Worm (Caenorhabditis elegans) whole organism, young adult: ENCODE measurements around the gene pix-1.

Source experiments
- B0035.1 ChIP-seq: sonication (generic microtip); optimal IDR thresholded peaks from 2 replicates; lab custom pipeline; 2016; ENCODE audit warnings: missing genetic modification characterization, mild to moderate bottlenecking, missing compliant biosample characterization, missing genotype, missing genetic modification reagents
- B0261.1 ChIP-seq: sonication (generic microtip); optimal IDR thresholded peaks from 2 replicates; lab custom pipeline; 2016; ENCODE audit warnings: mild to moderate bottlenecking, missing genetic modification characterization, moderate library complexity, missing compliant biosample characterization
- C06A6.2 ChIP-seq: fragments of 200-800 bp; sonication (Bioruptor generic); conservative IDR thresholded peaks from 2 replicates; pipeline ENCODE4 v1.3.6; 2022; ENCODE audit warnings: missing genetic modification characterization, missing compliant biosample characterization
- D2030.7 ChIP-seq: fragments of 200-800 bp; sonication (Bioruptor generic); IDR thresholded peaks from 2 replicates; pipeline ENCODE4 v1.3.6; 2022; ENCODE audit warnings: missing genetic modification reagents, missing genetic modification characterization, missing compliant biosample characterization
- F37B4.10 ChIP-seq: fragments of 200-800 bp; sonication (Bioruptor generic); IDR thresholded peaks from 2 replicates; pipeline ENCODE4 v1.3.6; 2022; ENCODE audit warnings: missing genetic modification characterization, missing compliant biosample characterization
- F49E8.2 ChIP-seq: sonication (generic microtip); optimal IDR thresholded peaks from 3 replicates; lab custom pipeline; 2017; ENCODE audit warnings: missing genetic modification characterization, mild to moderate bottlenecking, missing compliant biosample characterization, antibody characterized with exemption, moderate library complexity; ENCODE audit not compliant: insufficient read depth
- Y53G8AR.9 ChIP-seq: fragments of 200-800 bp; sonication (Bioruptor generic); conservative IDR thresholded peaks from 2 replicates; pipeline ENCODE4 v1.3.6; 2022; ENCODE audit warnings: missing genetic modification reagents, missing genetic modification characterization, missing compliant biosample characterization
- Y67H2A.10 ChIP-seq: fragments of 200-800 bp; sonication (Bioruptor generic); conservative IDR thresholded peaks from 2 replicates; pipeline ENCODE4 v1.3.6; 2022; ENCODE audit warnings: missing genetic modification reagents, missing genetic modification characterization, missing compliant biosample characterization
- Y95B8A.8 ChIP-seq: fragments of 200-800 bp; sonication (Bioruptor generic); IDR thresholded peaks from 2 replicates; pipeline ENCODE4 v1.3.6; 2022; ENCODE audit warnings: missing genetic modification reagents, missing genetic modification characterization, missing compliant biosample characterization
- ZK185.1 ChIP-seq: sonication (generic microtip); optimal IDR thresholded peaks from 2 replicates; lab custom pipeline; 2016; ENCODE audit warnings: mild to moderate bottlenecking, missing genetic modification characterization, missing compliant biosample characterization; ENCODE audit not compliant: poor library complexity, severe bottlenecking
- attf-3 ChIP-seq: fragments of 200-800 bp; sonication (Bioruptor generic); conservative IDR thresholded peaks from 2 replicates; pipeline ENCODE4 v1.3.6; 2022; ENCODE audit warnings: missing genetic modification reagents, missing genetic modification characterization, missing compliant biosample characterization
- attf-5 ChIP-seq: fragments of 200-800 bp; sonication (Bioruptor generic); optimal IDR thresholded peaks from 2 replicates; lab custom pipeline; 2018; ENCODE audit warnings: mild to moderate bottlenecking, missing genetic modification characterization, missing compliant biosample characterization
- ccch-3 ChIP-seq: fragments of 200-800 bp; sonication (Bioruptor generic); optimal IDR thresholded peaks from 2 replicates; lab custom pipeline; 2018; ENCODE audit warnings: mild to moderate bottlenecking, missing genetic modification characterization, missing compliant biosample characterization
- cebp-2 ChIP-seq: fragments of 200-800 bp; sonication (Bioruptor generic); IDR thresholded peaks from 2 replicates; pipeline ENCODE4 v1.3.6; 2022; ENCODE audit warnings: missing genetic modification characterization, missing compliant biosample characterization
- ceh-58 ChIP-seq: fragments of 200-800 bp; sonication (Bioruptor generic); IDR thresholded peaks from 2 replicates; pipeline ENCODE4 v1.3.6; 2022; ENCODE audit warnings: missing genetic modification characterization, missing compliant biosample characterization
- ceh-91 ChIP-seq: fragments of 200-800 bp; sonication (Bioruptor generic); IDR thresholded peaks from 2 replicates; pipeline ENCODE4 v1.3.6; 2022; ENCODE audit warnings: missing genetic modification reagents, missing genetic modification characterization, missing compliant biosample characterization
- chd-7 ChIP-seq: sonication (generic microtip); optimal IDR thresholded peaks from 2 replicates; lab custom pipeline; 2016; ENCODE audit warnings: mild to moderate bottlenecking, missing genetic modification characterization, moderate library complexity, missing compliant biosample characterization
- die-1 ChIP-seq: sonication (generic microtip); optimal IDR thresholded peaks from 2 replicates; lab custom pipeline; 2016; ENCODE audit warnings: missing genotype, mild to moderate bottlenecking, missing genetic modification characterization, missing compliant biosample characterization
- dpff-1 ChIP-seq: sonication (generic microtip); optimal IDR thresholded peaks from 2 replicates; lab custom pipeline; 2017; ENCODE audit warnings: mild to moderate bottlenecking, missing genetic modification characterization, missing compliant biosample characterization
- egl-44 ChIP-seq: fragments of 200-800 bp; sonication (Bioruptor generic); IDR thresholded peaks from 2 replicates; pipeline ENCODE4 v1.3.6; 2022; ENCODE audit warnings: missing genetic modification reagents, missing genetic modification characterization, missing compliant biosample characterization
- egrh-3 ChIP-seq: fragments of 200-800 bp; sonication (Bioruptor generic); IDR thresholded peaks from 2 replicates; pipeline ENCODE4 v1.3.6; 2022; ENCODE audit warnings: missing genetic modification reagents, missing genetic modification characterization, missing compliant biosample characterization
- hmg-20 ChIP-seq: fragments of 200-800 bp; sonication (Bioruptor generic); IDR thresholded peaks from 2 replicates; pipeline ENCODE4 v1.3.6; 2022; ENCODE audit warnings: missing genetic modification reagents, missing genetic modification characterization, missing compliant biosample characterization
- lag-1 ChIP-seq: fragments of 200-800 bp; sonication (Bioruptor generic); IDR thresholded peaks from 2 replicates; pipeline ENCODE4 v1.3.6; 2022; ENCODE audit warnings: missing genetic modification reagents, missing genetic modification characterization, missing compliant biosample characterization
- let-607 ChIP-seq, 2 experiments: fragments of 200-800 bp in 1 of 2; sonication (Bioruptor generic) in 1 of 2; sonication (generic microtip) in 1 of 2; optimal IDR thresholded peaks; 2 replicates each; lab custom pipeline; 2016 to 2018; ENCODE audit warnings: mild to moderate bottlenecking in 2 of 2, missing compliant biosample characterization in 2 of 2, missing genetic modification characterization in 2 of 2, moderate library complexity in 2 of 2, missing genotype in 1 of 2
- lin-26 ChIP-seq: fragments of 200-800 bp; sonication (Bioruptor generic); IDR thresholded peaks from 2 replicates; pipeline ENCODE4 v1.3.6; 2022; ENCODE audit warnings: missing genetic modification reagents, missing genetic modification characterization, missing compliant biosample characterization
- lin-40 ChIP-seq: sonication (generic microtip); optimal IDR thresholded peaks from 2 replicates; lab custom pipeline; 2016; ENCODE audit warnings: missing genetic modification characterization, mild to moderate bottlenecking, missing compliant biosample characterization, missing genotype, missing genetic modification reagents
- madf-3 ChIP-seq: fragments of 200-800 bp; sonication (Bioruptor generic); IDR thresholded peaks from 2 replicates; pipeline ENCODE4 v1.3.6; 2022; ENCODE audit warnings: missing genetic modification reagents, missing genetic modification characterization, missing compliant biosample characterization
- nfyb-1 ChIP-seq: fragments of 200-800 bp; sonication (Bioruptor generic); IDR thresholded peaks from 2 replicates; pipeline ENCODE4 v1.3.6; 2022; ENCODE audit warnings: missing genetic modification reagents, missing genetic modification characterization, missing compliant biosample characterization
- nhr-80 ChIP-seq: sonication (generic microtip); optimal IDR thresholded peaks from 2 replicates; lab custom pipeline; 2016; ENCODE audit warnings: missing genetic modification characterization, missing compliant biosample characterization
- pbrm-1 ChIP-seq: fragments of 200-800 bp; sonication (Bioruptor generic); IDR thresholded peaks from 2 replicates; pipeline ENCODE4 v1.3.6; 2022; ENCODE audit warnings: missing genetic modification reagents, missing genetic modification characterization, missing compliant biosample characterization
- rpc-1 ChIP-seq, 2 experiments: fragments of 150-350 bp in 1 of 2; sonication (generic microtip) in 1 of 2; optimal IDR thresholded peaks; 2 replicates each; lab custom pipeline; 2014 to 2018; ENCODE audit warnings: missing biosample characterization in 1 of 2, missing genetic modification characterization in 1 of 2, missing genetic modification reagents in 1 of 2, missing genotype in 1 of 2
- sdz-38 ChIP-seq: sonication (generic microtip); optimal IDR thresholded peaks from 2 replicates; lab custom pipeline; 2016; ENCODE audit warnings: missing genotype, missing genetic modification characterization, missing compliant biosample characterization
- snpc-1.3 ChIP-seq: sonication (generic microtip); optimal IDR thresholded peaks from 2 replicates; lab custom pipeline; 2017; ENCODE audit warnings: missing genetic modification characterization, mild to moderate bottlenecking, missing compliant biosample characterization, antibody characterized with exemption, moderate library complexity, missing genotype, missing genetic modification reagents; ENCODE audit not compliant: insufficient read depth
- snpc-3.4 ChIP-seq: sonication (generic microtip); optimal IDR thresholded peaks from 2 replicates; lab custom pipeline; 2017; ENCODE audit warnings: missing genetic modification characterization, mild to moderate bottlenecking, missing compliant biosample characterization, antibody characterized with exemption, moderate library complexity, missing genotype, missing genetic modification reagents
- snpc-4 ChIP-seq, 5 experiments: fragments of 150-350 bp in 1 of 5; sonication (generic microtip) in 4 of 5; optimal IDR thresholded peaks; 2 replicates each; lab custom pipeline; 2014 to 2018; ENCODE audit warnings: missing genetic modification characterization in 5 of 5, missing biosample characterization in 3 of 5, antibody characterized with exemption in 2 of 5, mild to moderate bottlenecking in 2 of 5, missing compliant biosample characterization in 2 of 5, missing genotype in 2 of 5, moderate library complexity in 2 of 5, missing genetic modification reagents in 1 of 5
- tbp1 ChIP-seq: fragments of 200-800 bp; sonication (Bioruptor generic); optimal IDR thresholded peaks from 2 replicates; lab custom pipeline; 2018; ENCODE audit warnings: mild to moderate bottlenecking, missing genetic modification characterization, missing compliant biosample characterization
- xnd-1 ChIP-seq: sonication (generic microtip); optimal IDR thresholded peaks from 2 replicates; lab custom pipeline; 2016; ENCODE audit warnings: missing genotype, missing genetic modification reagents, missing genetic modification characterization, missing compliant biosample characterization
- ztf-18 ChIP-seq: sonication (generic microtip); optimal IDR thresholded peaks from 2 replicates; lab custom pipeline; 2016; ENCODE audit warnings: missing genotype, mild to moderate bottlenecking, missing genetic modification characterization, missing compliant biosample characterization
- ztf-25 ChIP-seq: fragments of 200-800 bp; sonication (Bioruptor generic); IDR thresholded peaks from 2 replicates; pipeline ENCODE4 v1.3.6; 2022; ENCODE audit warnings: missing genetic modification reagents, missing genetic modification characterization, missing compliant biosample characterization

The pix-1 gene

DNA sequence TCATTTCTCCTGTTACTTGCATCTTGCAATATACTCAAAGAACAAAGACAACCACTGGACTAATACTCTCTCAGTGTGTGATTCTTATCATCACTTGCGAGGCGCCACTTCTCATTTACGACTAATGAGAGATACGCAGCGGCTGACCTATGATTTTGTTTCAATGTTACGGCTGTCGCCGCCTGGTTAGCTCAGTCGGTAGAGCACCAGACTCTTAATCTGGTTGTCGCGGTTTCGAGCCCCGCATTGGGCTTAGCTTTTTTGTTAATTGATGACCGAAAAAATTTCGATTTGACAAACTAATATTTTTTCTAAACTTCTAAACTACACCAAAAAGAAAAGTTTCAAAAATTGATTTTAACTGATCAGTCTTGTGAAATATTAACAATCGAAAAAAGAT, 10.8 kb upstream of the pix-1 start (continued):
- TF ChIP-seq die-1: peak; percentile 51
- no peak for TF ChIP-seq sdz-38 (tag; lab: Kevin White, UChicago)
- TF ChIP-seq hmg-20 (GFP tag; lab: Robert Waterston, UW): 0 out of 2 replicates have a peak, but pooled peaks have one; percentile 29
- peak in 1 of 2 experiments; percentile 41 for TF ChIP-seq let-607 (tag; optimal IDR thresholded peaks at IDR 0.05; lab: Kevin White, UChicago)
- no peak for TF ChIP-seq F49E8.2 (tag; lab: Kevin White, UChicago)
- peak; percentile 68 for TF ChIP-seq rpc-1 (optimal IDR thresholded peaks at IDR 0.05; lab: Kevin White, UChicago)
- TF ChIP-seq rpc-1 (tag; optimal IDR thresholded peaks at IDR 0.05; lab: Kevin White, UChicago): peak; percentile 67
- peak; percentile 6 for TF ChIP-seq attf-5 (GFP tag; lab: Kevin White, UChicago)
- peak; percentile 88 for TF ChIP-seq tbp1 (GFP tag; lab: Kevin White, UChicago)
- TF ChIP-seq nfyb-1 (GFP tag; lab: Robert Waterston, UW): no peak
- TF ChIP-seq ZK185.1 (tag; lab: Kevin White, UChicago): peak; percentile 30
- peak; percentile 24; the same call in 1 of the 2 replicates for TF ChIP-seq C06A6.2 (GFP tag; lab: Robert Waterston, UW)

DNA sequence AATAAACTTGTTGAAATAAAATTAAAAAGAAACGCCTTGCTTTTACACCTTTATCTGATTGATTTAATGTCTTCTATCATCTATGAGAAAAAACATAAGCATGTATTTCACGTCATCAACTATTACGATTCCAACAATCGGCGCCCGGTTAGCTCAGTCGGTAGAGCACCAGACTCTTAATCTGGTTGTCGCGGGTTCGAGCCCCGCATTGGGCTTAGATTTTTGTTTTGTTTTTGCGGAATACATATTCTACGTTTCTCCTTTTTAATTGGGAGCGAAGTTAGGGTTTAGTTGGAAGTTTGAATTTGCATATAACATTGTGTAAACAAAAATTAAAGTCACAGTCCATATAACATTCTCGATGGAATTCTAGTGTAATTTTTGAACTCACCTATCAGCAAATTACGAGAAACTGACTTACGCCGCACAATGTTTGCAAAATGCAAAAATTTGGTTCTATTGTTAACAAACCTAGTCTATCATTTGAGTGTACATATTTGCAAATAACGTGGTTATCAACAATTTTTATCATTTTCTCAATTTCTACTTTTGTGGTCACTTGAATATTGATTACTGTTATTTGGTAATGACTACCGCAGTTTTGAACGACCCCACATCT, 9.9 kb upstream of the pix-1 start, which contains the start of gene shc-3:
Gene shc-3 (plus strand): TSS at position 484 of the 619 bp plus-strand sequence.
- peak; percentile 74 for TF ChIP-seq rpc-1 (optimal IDR thresholded peaks at IDR 0.05; lab: Kevin White, UChicago)
- TF ChIP-seq rpc-1 (tag; optimal IDR thresholded peaks at IDR 0.05; lab: Kevin White, UChicago): peak; percentile 86
- 0 out of 2 replicates have a peak, but pooled peaks have one; percentile 31 for TF ChIP-seq ztf-25 (GFP tag; lab: Robert Waterston, UW)
- no peak for TF ChIP-seq snpc-1.3
- no peak for TF ChIP-seq egrh-3 (GFP tag; lab: Robert Waterston, UW)
- TF ChIP-seq ceh-91 (GFP tag; lab: Robert Waterston, UW): no peak
- TF ChIP-seq D2030.7 (GFP tag; lab: Robert Waterston, UW): peak; percentile 54
- TF ChIP-seq pbrm-1 (GFP tag; lab: Robert Waterston, UW): 0 out of 2 replicates have a peak, but pooled peaks have one; percentile 9
- TF ChIP-seq egl-44 (GFP tag; lab: Robert Waterston, UW): no peak
- TF ChIP-seq xnd-1: no peak
- peak; percentile 4 for TF ChIP-seq nhr-80
- TF ChIP-seq B0035.1: no peak
- TF ChIP-seq madf-3 (GFP tag; lab: Robert Waterston, UW): no peak
- no peak for TF ChIP-seq F37B4.10
- no peak for TF ChIP-seq cebp-2 (GFP tag; lab: Robert Waterston, UW)
- TF ChIP-seq lin-26 (GFP tag; lab: Robert Waterston, UW): peak; percentile 73
- no peak; the same call in 1 of the 2 replicates for TF ChIP-seq Y95B8A.8 (GFP tag; lab: Robert Waterston, UW)
- peak; percentile 16 for TF ChIP-seq ztf-18
- TF ChIP-seq ceh-58 (GFP tag; lab: Robert Waterston, UW): no peak
- peak; percentile 49 for TF ChIP-seq snpc-3.4 (tag; lab: Kevin White, UChicago)
- TF ChIP-seq lin-40 (tag; lab: Kevin White, UChicago): no peak
- no peak for TF ChIP-seq dpff-1 (tag; lab: Kevin White, UChicago)
- TF ChIP-seq tbp1 (GFP tag; lab: Kevin White, UChicago): peak; percentile 92
- TF ChIP-seq Y53G8AR.9 (GFP tag; lab: Robert Waterston, UW): no peak
- TF ChIP-seq ccch-3 (GFP tag; lab: Kevin White, UChicago): no peak
- no peak for TF ChIP-seq Y67H2A.10 (GFP tag; lab: Robert Waterston, UW)
- no peak for TF ChIP-seq chd-7
- TF ChIP-seq ZK185.1 (tag; lab: Kevin White, UChicago): peak; percentile 33
- no peak for TF ChIP-seq attf-3 (GFP tag; lab: Robert Waterston, UW)
- TF ChIP-seq B0261.1: peak; percentile 69
- peak; percentile 41 for TF ChIP-seq die-1
- no peak for TF ChIP-seq lag-1
- no peak for TF ChIP-seq snpc-4 (GFP tag; optimal IDR thresholded peaks at IDR 0.05; lab: Kevin White, UChicago)
- TF ChIP-seq snpc-4 (tag; optimal IDR thresholded peaks at IDR 0.05; lab: Kevin White, UChicago): peak in 1 of 4 experiments; percentile 66
